Fruit fly (Drosophila melanogaster) whole organism, prepupa: ENCODE measurements around the gene stol.

Source experiments
- Blimp-1 ChIP-seq: fragments of 200-800 bp; sonication (Bioruptor generic); optimal IDR thresholded peaks from 3 replicates; lab custom pipeline; 2017; ENCODE audit warnings: missing biosample characterization, missing genetic modification characterization, mild to moderate bottlenecking, moderate library complexity, missing genetic modification reagents
- CG10669 ChIP-seq: fragments of 200-800 bp; sonication (Bioruptor generic); optimal IDR thresholded peaks from 3 replicates; lab custom pipeline; 2018; ENCODE audit warnings: missing biosample characterization, mild to moderate bottlenecking, missing genetic modification characterization, moderate library complexity
- CG11762 ChIP-seq: fragments of 200-800 bp; sonication (Bioruptor generic); optimal IDR thresholded peaks from 3 replicates; lab custom pipeline; 2016; ENCODE audit warnings: missing biosample characterization, missing genetic modification characterization; ENCODE audit not compliant: insufficient read depth
- CG11902 ChIP-seq: fragments of 200-800 bp; sonication (Bioruptor generic); optimal IDR thresholded peaks from 3 replicates; lab custom pipeline; 2016; ENCODE audit warnings: missing biosample characterization, missing genetic modification characterization
- CG15336 ChIP-seq: fragments of 200-800 bp; sonication (Bioruptor generic); IDR thresholded peaks from 2 replicates; pipeline ENCODE4 v1.3.6; 2022; ENCODE audit warnings: missing biosample characterization, missing genetic modification characterization
- CG1621 ChIP-seq: fragments of 200-800 bp; sonication (Bioruptor generic); optimal IDR thresholded peaks from 3 replicates; lab custom pipeline; 2018; ENCODE audit warnings: missing biosample characterization, mild to moderate bottlenecking, missing genetic modification characterization
- CG3032 ChIP-seq: fragments of 200-800 bp; optimal IDR thresholded peaks from 2 replicates; lab custom pipeline; 2019; ENCODE audit warnings: missing biosample characterization, mild to moderate bottlenecking, missing genetic modification characterization, moderate library complexity
- CG31627 ChIP-seq: fragments of 200-800 bp; sonication (Bioruptor generic); optimal IDR thresholded peaks from 3 replicates; lab custom pipeline; 2016; ENCODE audit warnings: missing biosample characterization, missing genetic modification characterization
- CG32006 ChIP-seq: fragments of 200-800 bp; sonication (Bioruptor generic); optimal IDR thresholded peaks from 3 replicates; lab custom pipeline; 2017; ENCODE audit warnings: missing biosample characterization, mild to moderate bottlenecking, missing genetic modification characterization
- CG34406 ChIP-seq: fragments of 200-800 bp; sonication (Bioruptor generic); optimal IDR thresholded peaks from 3 replicates; lab custom pipeline; 2016; ENCODE audit warnings: missing biosample characterization, missing genetic modification characterization
- CG3919 ChIP-seq: fragments of 200-800 bp; sonication (Bioruptor generic); optimal IDR thresholded peaks from 3 replicates; lab custom pipeline; 2016; ENCODE audit warnings: missing biosample characterization, missing genetic modification characterization
- CG6163 ChIP-seq: fragments of 200-800 bp; sonication (Bioruptor generic); IDR thresholded peaks from 3 replicates; pipeline ENCODE4 v1.3.6; 2022; ENCODE audit warnings: missing biosample characterization, missing genetic modification characterization
- CG6792 ChIP-seq: fragments of 200-800 bp; sonication (Bioruptor generic); optimal IDR thresholded peaks from 3 replicates; lab custom pipeline; 2016; ENCODE audit warnings: missing biosample characterization, missing genetic modification characterization
- CG6808 ChIP-seq: fragments of 200-800 bp; sonication (Bioruptor generic); optimal IDR thresholded peaks from 3 replicates; lab custom pipeline; 2017; ENCODE audit warnings: missing biosample characterization, missing genetic modification characterization, mild to moderate bottlenecking, moderate library complexity, missing genetic modification reagents
- CG6854 ChIP-seq: fragments of 200-800 bp; sonication (Bioruptor generic); optimal IDR thresholded peaks from 2 replicates; lab custom pipeline; 2017; ENCODE audit warnings: missing biosample characterization, mild to moderate bottlenecking, missing genetic modification characterization
- CG7368 ChIP-seq: fragments of 200-800 bp; sonication (Bioruptor generic); optimal IDR thresholded peaks from 3 replicates; lab custom pipeline; 2016; ENCODE audit warnings: missing biosample characterization, missing genetic modification characterization
- CG8119 ChIP-seq: fragments of 200-800 bp; sonication (Bioruptor generic); IDR thresholded peaks from 3 replicates; pipeline ENCODE4 v1.3.6; 2022; ENCODE audit warnings: missing biosample characterization, missing genetic modification characterization
- CG8319 ChIP-seq: fragments of 200-800 bp; sonication (Bioruptor generic); optimal IDR thresholded peaks from 3 replicates; lab custom pipeline; 2016; ENCODE audit warnings: missing biosample characterization, missing genetic modification characterization
- CG8632 ChIP-seq: fragments of 200-800 bp; sonication (Bioruptor generic); optimal IDR thresholded peaks from 3 replicates; lab custom pipeline; 2016; ENCODE audit warnings: missing biosample characterization, missing genetic modification characterization
- CG9139 ChIP-seq: fragments of 200-800 bp; sonication (Bioruptor generic); optimal IDR thresholded peaks from 3 replicates; lab custom pipeline; 2017; ENCODE audit warnings: missing biosample characterization, mild to moderate bottlenecking, missing genetic modification characterization
- Eip75B ChIP-seq: fragments of 200-800 bp; sonication (Bioruptor generic); optimal IDR thresholded peaks from 3 replicates; lab custom pipeline; 2016; ENCODE audit warnings: missing biosample characterization, missing genetic modification characterization
- Eip78C ChIP-seq: fragments of 200-800 bp; sonication (Bioruptor generic); peaks from one replicate; lab custom pipeline; 2016; ENCODE audit warnings: missing biosample characterization, missing genetic modification characterization
- Eip93F ChIP-seq: fragments of 200-800 bp; sonication (Bioruptor generic); optimal IDR thresholded peaks from 2 replicates; lab custom pipeline; 2016; ENCODE audit warnings: missing biosample characterization, mild to moderate bottlenecking, missing genetic modification characterization
- Ets21C ChIP-seq: fragments of 200-800 bp; sonication (Bioruptor generic); optimal IDR thresholded peaks from 3 replicates; lab custom pipeline; 2016; ENCODE audit warnings: missing biosample characterization, missing genetic modification characterization
- Gug ChIP-seq: fragments of 200-800 bp; sonication (Bioruptor generic); IDR thresholded peaks from 2 replicates; pipeline ENCODE4 v1.3.6; 2022; ENCODE audit warnings: missing biosample characterization, missing genetic modification characterization
- Hr38 ChIP-seq: sonication (Bioruptor generic); optimal IDR thresholded peaks from 2 replicates; lab custom pipeline; 2016; ENCODE audit warnings: missing biosample characterization, missing genetic modification characterization
- Hr39 ChIP-seq: fragments of 200-800 bp; sonication (Bioruptor generic); optimal IDR thresholded peaks from 2 replicates; lab custom pipeline; 2016; ENCODE audit warnings: missing biosample characterization, missing genetic modification characterization
- Met ChIP-seq: fragments of 200-800 bp; sonication (Bioruptor generic); optimal IDR thresholded peaks from 3 replicates; lab custom pipeline; 2016; ENCODE audit warnings: missing biosample characterization, missing genetic modification characterization
- OdsH ChIP-seq: fragments of 200-800 bp; sonication (Bioruptor generic); optimal IDR thresholded peaks from 3 replicates; lab custom pipeline; 2016; ENCODE audit warnings: missing biosample characterization, missing genetic modification characterization
- Smox ChIP-seq: fragments of 200-800 bp; sonication (Bioruptor generic); optimal IDR thresholded peaks from 3 replicates; lab custom pipeline; 2016; ENCODE audit warnings: missing biosample characterization, missing genetic modification characterization
- Sox102F ChIP-seq: fragments of 200-800 bp; sonication (Bioruptor generic); optimal IDR thresholded peaks from 2 replicates; lab custom pipeline; 2016; ENCODE audit warnings: missing biosample characterization, mild to moderate bottlenecking, missing genetic modification characterization
- Sox14 ChIP-seq: fragments of 200-800 bp; sonication (Bioruptor generic); optimal IDR thresholded peaks from 3 replicates; lab custom pipeline; 2016; ENCODE audit warnings: missing biosample characterization, missing genetic modification characterization
- acj6 ChIP-seq: fragments of 200-800 bp; sonication (Bioruptor generic); optimal IDR thresholded peaks from 3 replicates; lab custom pipeline; 2016; ENCODE audit warnings: missing biosample characterization, missing genetic modification characterization
- cyc ChIP-seq: fragments of 200-800 bp; sonication (Bioruptor generic); optimal IDR thresholded peaks from 3 replicates; lab custom pipeline; 2016; ENCODE audit warnings: missing biosample characterization, missing genetic modification characterization
- dac ChIP-seq: fragments of 200-800 bp; sonication (Bioruptor generic); optimal IDR thresholded peaks from 2 replicates; lab custom pipeline; 2017; ENCODE audit warnings: missing biosample characterization, mild to moderate bottlenecking, missing genetic modification characterization
- dsx ChIP-seq: fragments of 200-800 bp; optimal IDR thresholded peaks from 3 replicates; lab custom pipeline; 2019; ENCODE audit warnings: missing biosample characterization, mild to moderate bottlenecking, missing genetic modification characterization, moderate library complexity; ENCODE audit not compliant: poor library complexity, severe bottlenecking
- eg ChIP-seq: fragments of 200-800 bp; sonication (Bioruptor generic); IDR thresholded peaks from 3 replicates; pipeline ENCODE4 v1.3.6; 2022; ENCODE audit warnings: missing biosample characterization, missing genetic modification characterization
- esn ChIP-seq: fragments of 200-800 bp; sonication (Bioruptor generic); optimal IDR thresholded peaks from 2 replicates; lab custom pipeline; 2016; ENCODE audit warnings: missing biosample characterization, mild to moderate bottlenecking, missing genetic modification characterization, moderate library complexity
- fd59A ChIP-seq: fragments of 200-800 bp; sonication (Bioruptor generic); optimal IDR thresholded peaks from 2 replicates; lab custom pipeline; 2017; ENCODE audit warnings: missing biosample characterization, mild to moderate bottlenecking, missing genetic modification characterization, missing genetic modification reagents
- fd85E ChIP-seq: fragments of 200-800 bp; sonication (Bioruptor generic); optimal IDR thresholded peaks from 3 replicates; lab custom pipeline; 2016; ENCODE audit warnings: missing biosample characterization, missing genetic modification characterization
- fkh ChIP-seq: fragments of 200-800 bp; sonication (Bioruptor generic); optimal IDR thresholded peaks from 3 replicates; lab custom pipeline; 2017; ENCODE audit warnings: missing biosample characterization, mild to moderate bottlenecking, missing genetic modification characterization, moderate library complexity
- lz ChIP-seq: fragments of 200-800 bp; sonication (Bioruptor generic); optimal IDR thresholded peaks from 3 replicates; lab custom pipeline; 2016; ENCODE audit warnings: missing biosample characterization, missing genetic modification characterization
- net ChIP-seq: fragments of 200-800 bp; sonication (Bioruptor generic); optimal IDR thresholded peaks from 3 replicates; lab custom pipeline; 2016; ENCODE audit warnings: missing biosample characterization, missing genetic modification characterization
- salr ChIP-seq, 2 experiments: fragments of 200-800 bp; sonication (Bioruptor generic); optimal IDR thresholded peaks; 3 replicates each; lab custom pipeline; 2016 to 2018; ENCODE audit warnings: missing biosample characterization in 2 of 2, missing genetic modification characterization in 2 of 2, mild to moderate bottlenecking in 1 of 2
- spab ChIP-seq: fragments of 200-800 bp; sonication (Bioruptor generic); optimal IDR thresholded peaks from 2 replicates; lab custom pipeline; 2017; ENCODE audit warnings: missing biosample characterization, mild to moderate bottlenecking, missing genetic modification characterization, missing genetic modification reagents
- ss ChIP-seq, 2 experiments: fragments of 200-800 bp; sonication (Bioruptor generic); optimal IDR thresholded peaks; 2 replicates in 1 of 2; 3 replicates in 1 of 2; lab custom pipeline; 2017 to 2018; ENCODE audit warnings: mild to moderate bottlenecking in 2 of 2, missing biosample characterization in 2 of 2, missing genetic modification characterization in 2 of 2, moderate library complexity in 1 of 2
- svp ChIP-seq: fragments of 200-800 bp; sonication (Bioruptor generic); peaks from one replicate; lab custom pipeline; 2016; ENCODE audit warnings: missing biosample characterization, missing genetic modification characterization
- topi ChIP-seq: fragments of 200-800 bp; sonication (Bioruptor generic); optimal IDR thresholded peaks from 3 replicates; lab custom pipeline; 2016; ENCODE audit warnings: missing biosample characterization, missing genetic modification characterization
- vri ChIP-seq: fragments of 200-800 bp; sonication (Bioruptor generic); optimal IDR thresholded peaks from 3 replicates; lab custom pipeline; 2016; ENCODE audit warnings: missing biosample characterization, mild to moderate bottlenecking, missing genetic modification characterization

The stol gene

dm6 chr2L:15761409-15762407, 43.6 kb upstream of the stol start:
- peak; percentile 82 for TF ChIP-seq CG8632 (GFP tag; lab: Kevin White, UChicago)
- TF ChIP-seq CG3032 (tag; lab: Kevin White, UChicago), result peak; percentile 84
- TF ChIP-seq CG7368 (GFP tag; lab: Kevin White, UChicago), result peak; percentile 63
- TF ChIP-seq CG8319 (GFP tag; lab: Kevin White, UChicago), result peak; percentile 77
- TF ChIP-seq acj6 (GFP tag; lab: Kevin White, UChicago), result peak; percentile 88
- peak; percentile 93 for TF ChIP-seq esn
- TF ChIP-seq CG6792 (GFP tag; lab: Kevin White, UChicago), result peak; percentile 86
- TF ChIP-seq fd59A, result peak; percentile 40
- TF ChIP-seq fd85E (GFP tag; lab: Kevin White, UChicago), result no peak
- peak; percentile 88 for TF ChIP-seq topi (GFP tag; lab: Kevin White, UChicago)
- TF ChIP-seq CG1621 (tag; lab: Kevin White, UChicago), result no peak
- TF ChIP-seq CG11902, result peak; percentile 71
- TF ChIP-seq CG34406, result peak; percentile 90
- TF ChIP-seq salr (GFP tag; optimal IDR thresholded peaks at IDR 0.05; lab: Kevin White, UChicago), result no peak
- TF ChIP-seq CG10669 (GFP tag; lab: Kevin White, UChicago), result peak; percentile 74
- TF ChIP-seq vri (GFP tag; lab: Kevin White, UChicago), result peak; percentile 70
- peak; percentile 89 for TF ChIP-seq CG31627
- peak; percentile 86 for TF ChIP-seq cyc (GFP tag; lab: Kevin White, UChicago)
- TF ChIP-seq Blimp-1, result peak; percentile 86
- peak; percentile 35 for TF ChIP-seq CG6854 (GFP tag; lab: Kevin White, UChicago)
- peak; percentile 88 for TF ChIP-seq CG6163
- TF ChIP-seq CG9139, result no peak
- peak; percentile 27 for TF ChIP-seq Eip93F
- TF ChIP-seq dsx (GFP tag; lab: Kevin White, UChicago), result no peak
- peak; percentile 27 to 29 for TF ChIP-seq ss (GFP tag; optimal IDR thresholded peaks at IDR 0.05; lab: Kevin White, UChicago)
- peak; percentile 78 for TF ChIP-seq Met (GFP tag; lab: Kevin White, UChicago)
- TF ChIP-seq Hr39 (GFP tag; lab: Kevin White, UChicago), result peak; percentile 70
- peak; percentile 73 for TF ChIP-seq CG11762
- TF ChIP-seq fkh (GFP tag; lab: Kevin White, UChicago), result peak; percentile 62
- TF ChIP-seq Sox14 (GFP tag; lab: Kevin White, UChicago), result peak; percentile 74
- TF ChIP-seq CG8119 (GFP tag; lab: Robert Waterston, UW), result peak; percentile 91
- TF ChIP-seq Eip78C (GFP tag; lab: Kevin White, UChicago), result peak; percentile 97
- peak; percentile 77 for TF ChIP-seq Eip75B (GFP tag; lab: Kevin White, UChicago)
- peak; percentile 85 for TF ChIP-seq OdsH (GFP tag; lab: Kevin White, UChicago)
- peak; percentile 82 for TF ChIP-seq Smox
- peak; percentile 84 for TF ChIP-seq lz (GFP tag; lab: Kevin White, UChicago)
- TF ChIP-seq svp (GFP tag; lab: Kevin White, UChicago), result peak; percentile 93
- no peak for TF ChIP-seq dac
- TF ChIP-seq Sox102F (GFP tag; lab: Kevin White, UChicago), result peak; percentile 87
- TF ChIP-seq CG3919, result peak; percentile 82
- peak; percentile 72 for TF ChIP-seq spab
- TF ChIP-seq CG32006 (GFP tag; lab: Kevin White, UChicago), result peak; percentile 89
- peak; percentile 29 for TF ChIP-seq net (GFP tag; lab: Kevin White, UChicago)
- TF ChIP-seq eg (GFP tag; lab: Robert Waterston, UW), result peak; percentile 91
- TF ChIP-seq Ets21C, result peak; percentile 73
- no peak for TF ChIP-seq CG6808 (GFP tag; lab: Kevin White, UChicago)
- peak; percentile 93 for TF ChIP-seq CG15336 (GFP tag; lab: Robert Waterston, UW)
- no peak for TF ChIP-seq Hr38 (GFP tag; lab: Kevin White, UChicago)
- peak; percentile 84 for TF ChIP-seq Gug (GFP tag; lab: Robert Waterston, UW)
